Worm (Caenorhabditis elegans) whole organism, early embryonic: ENCODE data around the gene C25D7.16.

Source experiments
- B0310.2 ChIP-seq: sonication (generic microtip); optimal IDR thresholded peaks from 2 replicates; lab custom pipeline; 2016; ENCODE audit warnings: mild to moderate bottlenecking, missing genetic modification characterization, missing compliant biosample characterization
- F13C5.2 ChIP-seq: sonication (generic microtip); optimal IDR thresholded peaks from 2 replicates; lab custom pipeline; 2017; ENCODE audit warnings: mild to moderate bottlenecking, missing genetic modification characterization, inconsistent platforms, missing compliant biosample characterization
- aly-1 ChIP-seq: sonication (generic microtip); optimal IDR thresholded peaks from 2 replicates; lab custom pipeline; 2016; ENCODE audit warnings: missing genetic modification characterization, missing compliant biosample characterization
- ama-1 ChIP-seq: fragments of 150-350 bp; optimal IDR thresholded peaks from 2 replicates; lab custom pipeline; 2014
- ceh-13 ChIP-seq: fragments of 200-800 bp; sonication (Bioruptor generic); optimal IDR thresholded peaks from 2 replicates; lab custom pipeline; 2018; ENCODE audit warnings: mild to moderate bottlenecking, missing genetic modification characterization, missing compliant biosample characterization
- ceh-36 ChIP-seq: sonication (generic microtip); optimal IDR thresholded peaks from 2 replicates; lab custom pipeline; 2016; ENCODE audit warnings: missing genetic modification characterization, inconsistent platforms, missing compliant biosample characterization
- ets-7 ChIP-seq: sonication (generic microtip); optimal IDR thresholded peaks from 2 replicates; lab custom pipeline; 2016; ENCODE audit warnings: missing genotype, missing genetic modification characterization, missing compliant biosample characterization
- flt-1 ChIP-seq: fragments of 200-800 bp; sonication (Bioruptor generic); IDR thresholded peaks from 2 replicates; pipeline ENCODE4 v1.3.6; 2022; ENCODE audit warnings: missing genetic modification characterization, missing compliant biosample characterization
- hmbx-1 ChIP-seq: sonication (generic microtip); optimal IDR thresholded peaks from 2 replicates; lab custom pipeline; 2016; ENCODE audit warnings: mild to moderate bottlenecking, missing genetic modification characterization, missing compliant biosample characterization
- hnd-1 ChIP-seq: sonication (generic microtip); optimal IDR thresholded peaks from 2 replicates; lab custom pipeline; 2016; ENCODE audit warnings: missing genetic modification characterization, missing compliant biosample characterization
- pes-1 ChIP-seq: fragments of 200-800 bp; sonication (Bioruptor generic); IDR thresholded peaks from 2 replicates; pipeline ENCODE4 v1.3.6; 2022; ENCODE audit warnings: missing genetic modification reagents, missing genetic modification characterization, missing compliant biosample characterization
- sea-1 ChIP-seq: fragments of 200-800 bp; sonication (Bioruptor generic); conservative IDR thresholded peaks from 2 replicates; pipeline ENCODE4 v1.3.6; 2022; ENCODE audit warnings: missing genetic modification characterization, missing compliant biosample characterization
- tbx-11 ChIP-seq: fragments of 200-800 bp; sonication (Bioruptor generic); IDR thresholded peaks from 2 replicates; pipeline ENCODE4 v1.3.6; 2022; ENCODE audit warnings: missing genetic modification characterization, missing compliant biosample characterization
- tbx-37 ChIP-seq: fragments of 200-800 bp; sonication (Bioruptor generic); conservative IDR thresholded peaks from 2 replicates; pipeline ENCODE4 v1.3.6; 2022; ENCODE audit warnings: missing genetic modification reagents, missing genetic modification characterization, missing compliant biosample characterization

DNA sequence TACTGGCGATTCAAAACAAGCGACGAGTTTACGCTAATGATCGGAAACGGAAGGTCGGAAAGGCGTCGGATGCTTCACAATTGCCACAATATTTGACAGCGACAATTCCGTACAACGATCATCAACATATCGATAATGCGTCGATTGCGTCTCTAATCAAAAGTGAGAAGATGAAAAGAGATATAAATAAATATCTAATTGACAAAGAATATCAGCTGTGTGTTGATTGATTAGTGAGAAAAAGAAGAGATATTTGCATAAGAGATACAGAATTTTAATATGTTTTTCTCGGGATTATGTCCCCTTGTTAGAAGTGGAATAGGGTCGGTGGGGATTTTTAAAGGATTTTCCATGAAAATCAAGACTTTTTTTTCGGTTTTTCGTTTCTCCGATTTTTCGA is 22.6 kb downstream of the C25D7.16 start:
- no peak for TF ChIP-seq pes-1 (GFP tag; lab: Robert Waterston, UW)
- no peak for TF ChIP-seq hmbx-1 (tag; lab: Kevin White, UChicago)
- TF ChIP-seq ama-1 (lab: Kevin White, UChicago), result no peak
- no peak for TF ChIP-seq flt-1 (GFP tag; lab: Robert Waterston, UW)
- no peak for TF ChIP-seq B0310.2
- no peak for TF ChIP-seq hnd-1 (tag; lab: Kevin White, UChicago)
- no peak for TF ChIP-seq tbx-37 (GFP tag; lab: Robert Waterston, UW)
- no peak for TF ChIP-seq tbx-11
- TF ChIP-seq F13C5.2 (tag; lab: Kevin White, UChicago), result no peak
- no peak for TF ChIP-seq aly-1
- TF ChIP-seq ets-7, result no peak
- TF ChIP-seq ceh-36 (tag; lab: Kevin White, UChicago), result no peak
- TF ChIP-seq ceh-13, result no peak
- TF ChIP-seq sea-1, result no peak
